Worm (Caenorhabditis elegans): ENCODE data around the gene dmsr-8.

DNA sequence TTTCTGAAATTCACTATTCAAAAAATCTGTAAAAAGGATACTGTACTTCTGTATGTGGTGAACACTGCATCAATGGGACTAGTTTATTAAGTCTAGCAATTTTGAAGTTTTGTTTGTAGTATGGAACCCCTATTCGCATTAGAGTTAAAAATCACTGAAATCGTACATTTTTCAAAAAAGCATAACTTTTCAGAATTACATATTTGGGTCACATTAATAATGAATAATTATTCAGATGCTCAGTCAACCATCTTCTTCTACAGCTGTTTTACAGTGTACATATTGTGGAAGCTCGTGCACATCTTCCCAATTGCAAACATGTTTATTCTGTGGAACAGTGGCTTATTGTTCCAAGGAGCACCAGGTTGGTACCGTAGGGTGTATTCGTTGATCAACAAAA is 45.5 kb downstream of the dmsr-8 start:
- TF ChIP-seq nhr-43 (tag; optimal IDR thresholded peaks at IDR 0.05; ENCODE audit: poor library complexity, severe bottlenecking) (no peak), ama-1 (optimal IDR thresholded peaks at IDR 0.05) (peak; percentile 61), ZK546.5 (tag; optimal IDR thresholded peaks at IDR 0.05) (no peak), nhr-28 (tag; optimal IDR thresholded peaks at IDR 0.05) (no peak), pha-4 (tag; optimal IDR thresholded peaks at IDR 0.05) (no peak), egl-5 (tag; optimal IDR thresholded peaks at IDR 0.05) (no peak), fkh-2 (tag; optimal IDR thresholded peaks at IDR 0.05) (no peak)
